Fruit fly (Drosophila melanogaster) whole organism, embryonic: Measurements from ENCODE around the gene Slc25A46a.
A peak's percentile ranks its signal among the peaks of the same experiment; 100 is the strongest.

Experiments used
- Asciz ChIP-seq: fragments of 200-800 bp; sonication (Bioruptor generic); optimal IDR thresholded peaks from 2 replicates; lab custom pipeline; 2017; ENCODE audit warnings: missing biosample characterization, mild to moderate bottlenecking, missing genetic modification characterization, missing genetic modification reagents
- B-H1 ChIP-seq: fragments of 200-800 bp; sonication (Bioruptor generic); IDR thresholded peaks from 3 replicates; pipeline ENCODE4 v1.3.6; 2022; ENCODE audit warnings: missing biosample characterization, missing genetic modification characterization
- Bgb ChIP-seq: fragments of 200-800 bp; sonication (Bioruptor generic); IDR thresholded peaks from 2 replicates; pipeline ENCODE4 v1.3.6; 2022; ENCODE audit warnings: missing biosample characterization, missing genetic modification characterization; ENCODE audit not compliant: partially characterized antibody
- Blimp-1 ChIP-seq: fragments of 200-800 bp; sonication (Bioruptor generic); optimal IDR thresholded peaks from 3 replicates; lab custom pipeline; 2018; ENCODE audit warnings: missing biosample characterization, missing genetic modification characterization, mild to moderate bottlenecking, moderate library complexity, missing genetic modification reagents
- C15 ChIP-seq: fragments of 200-800 bp; sonication (Bioruptor generic); IDR thresholded peaks from 3 replicates; pipeline ENCODE4 v1.3.6; 2022; ENCODE audit warnings: missing biosample characterization, missing genetic modification characterization
- CG10267 ChIP-seq: fragments of 200-800 bp; sonication (Bioruptor generic); optimal IDR thresholded peaks from 2 replicates; lab custom pipeline; 2018; ENCODE audit warnings: missing biosample characterization, mild to moderate bottlenecking, missing genetic modification characterization, moderate library complexity
- CG10366 ChIP-seq: fragments of 200-800 bp; sonication (Bioruptor generic); IDR thresholded peaks from 2 replicates; pipeline ENCODE4 v1.3.6; 2022; ENCODE audit warnings: missing biosample characterization, missing genetic modification characterization
- CG12236 ChIP-seq: fragments of 200-800 bp; sonication (Bioruptor generic); optimal IDR thresholded peaks from 2 replicates; lab custom pipeline; 2016; ENCODE audit warnings: missing biosample characterization, missing genetic modification characterization
- CG12744 ChIP-seq: fragments of 200-800 bp; sonication (Bioruptor generic); optimal IDR thresholded peaks from 2 replicates; lab custom pipeline; 2016; ENCODE audit warnings: missing biosample characterization, missing genetic modification characterization
- CG13775 ChIP-seq: fragments of 200-800 bp; sonication (Bioruptor generic); optimal IDR thresholded peaks from 3 replicates; lab custom pipeline; 2017; ENCODE audit warnings: missing biosample characterization, mild to moderate bottlenecking, missing genetic modification characterization
- CG13894 ChIP-seq: fragments of 200-800 bp; sonication (Bioruptor generic); optimal IDR thresholded peaks from 3 replicates; lab custom pipeline; 2018; ENCODE audit warnings: missing biosample characterization, mild to moderate bottlenecking, missing genetic modification characterization, moderate library complexity
- CG15011 ChIP-seq: fragments of 200-800 bp; sonication (Bioruptor generic); optimal IDR thresholded peaks from 3 replicates; lab custom pipeline; 2018; ENCODE audit warnings: missing biosample characterization, mild to moderate bottlenecking, missing genetic modification characterization
- CG15269 ChIP-seq: fragments of 200-800 bp; sonication (Bioruptor generic); optimal IDR thresholded peaks from 2 replicates; lab custom pipeline; 2018; ENCODE audit warnings: missing biosample characterization, mild to moderate bottlenecking, missing genetic modification characterization, moderate library complexity
- CG1602 ChIP-seq: fragments of 200-800 bp; sonication (Bioruptor generic); optimal IDR thresholded peaks from 3 replicates; lab custom pipeline; 2016; ENCODE audit warnings: missing biosample characterization, missing genetic modification characterization
- CG16863 ChIP-seq: fragments of 200-800 bp; sonication (Bioruptor generic); optimal IDR thresholded peaks from 3 replicates; lab custom pipeline; 2016; ENCODE audit warnings: missing biosample characterization, missing genetic modification characterization
- CG18262 ChIP-seq: fragments of 200-800 bp; optimal IDR thresholded peaks from 3 replicates; lab custom pipeline; 2019; ENCODE audit warnings: missing biosample characterization, mild to moderate bottlenecking, missing genetic modification characterization, moderate library complexity
- CG2129 ChIP-seq: fragments of 200-800 bp; sonication (Bioruptor generic); IDR thresholded peaks from 2 replicates; pipeline ENCODE4 v1.3.6; 2022; ENCODE audit warnings: missing biosample characterization, missing genetic modification characterization; ENCODE audit not compliant: partially characterized antibody
- CG32767 ChIP-seq: fragments of 200-800 bp; sonication (Bioruptor generic); IDR thresholded peaks from 2 replicates; pipeline ENCODE4 v1.3.6; 2022; ENCODE audit warnings: missing biosample characterization, missing genetic modification characterization
- CG34224 ChIP-seq: fragments of 200-800 bp; sonication (Bioruptor generic); IDR thresholded peaks from 3 replicates; pipeline ENCODE4 v1.3.6; 2022; ENCODE audit warnings: missing biosample characterization, missing genetic modification characterization; ENCODE audit not compliant: partially characterized antibody
- CG34376 ChIP-seq: fragments of 200-800 bp; sonication (Bioruptor generic); optimal IDR thresholded peaks from 2 replicates; lab custom pipeline; 2018; ENCODE audit warnings: missing biosample characterization, mild to moderate bottlenecking, missing genetic modification characterization
- CG42726 ChIP-seq: fragments of 200-800 bp; sonication (Bioruptor generic); IDR thresholded peaks from 2 replicates; pipeline ENCODE4 v1.3.6; 2022; ENCODE audit warnings: missing biosample characterization, missing genetic modification characterization; ENCODE audit not compliant: partially characterized antibody
- CG4282 ChIP-seq: fragments of 200-800 bp; sonication (Bioruptor generic); optimal IDR thresholded peaks from 2 replicates; lab custom pipeline; 2016; ENCODE audit warnings: missing biosample characterization, missing genetic modification characterization
- CG6654 ChIP-seq: fragments of 200-800 bp; sonication (Bioruptor generic); optimal IDR thresholded peaks from 2 replicates; lab custom pipeline; 2017; ENCODE audit warnings: missing biosample characterization, mild to moderate bottlenecking, missing genetic modification characterization
- CG7372 ChIP-seq: fragments of 200-800 bp; sonication (Bioruptor generic); IDR thresholded peaks from 2 replicates; pipeline ENCODE4 v1.3.6; 2022; ENCODE audit warnings: missing biosample characterization, missing genetic modification characterization
- CG8281 ChIP-seq: fragments of 200-800 bp; sonication (Bioruptor generic); optimal IDR thresholded peaks from 2 replicates; lab custom pipeline; 2018; ENCODE audit warnings: missing biosample characterization, mild to moderate bottlenecking, missing genetic modification characterization, moderate library complexity
- CG9437 ChIP-seq: fragments of 200-800 bp; sonication (Bioruptor generic); optimal IDR thresholded peaks from 2 replicates; lab custom pipeline; 2018; ENCODE audit warnings: missing biosample characterization, mild to moderate bottlenecking, missing genetic modification characterization
- H2.0 ChIP-seq: fragments of 200-800 bp; sonication (Bioruptor generic); IDR thresholded peaks from 2 replicates; pipeline ENCODE4 v1.3.6; 2022; ENCODE audit warnings: missing biosample characterization, missing genetic modification characterization
- MESR4 ChIP-seq: fragments of 200-800 bp; sonication (Bioruptor generic); optimal IDR thresholded peaks from 2 replicates; lab custom pipeline; 2018; ENCODE audit warnings: missing biosample characterization, mild to moderate bottlenecking, missing genetic modification characterization, moderate library complexity
- Myb ChIP-seq: fragments of 200-800 bp; sonication (Bioruptor generic); optimal IDR thresholded peaks from 2 replicates; lab custom pipeline; 2016; ENCODE audit warnings: missing biosample characterization, missing genetic modification characterization
- Oli ChIP-seq: fragments of 200-800 bp; sonication (Bioruptor generic); optimal IDR thresholded peaks from 2 replicates; lab custom pipeline; 2018; ENCODE audit warnings: missing biosample characterization, mild to moderate bottlenecking, missing genetic modification characterization, moderate library complexity
- Rfx ChIP-seq: fragments of 200-800 bp; sonication (Bioruptor generic); IDR thresholded peaks from 2 replicates; pipeline ENCODE4 v1.3.6; 2022; ENCODE audit warnings: missing biosample characterization, missing genetic modification characterization
- Stat92E ChIP-seq, 3 experiments: fragments of >200 bp in 2 of 3; fragments of 200-800 bp in 1 of 3; sonication (Bioruptor generic) in 1 of 3; optimal IDR thresholded peaks; 2 replicates each; lab custom pipeline; 2017 to 2019; ENCODE audit warnings: missing biosample characterization in 3 of 3, missing genetic modification characterization in 3 of 3, mild to moderate bottlenecking in 1 of 3, moderate library complexity in 1 of 3
- TFAM ChIP-seq: fragments of 200-800 bp; sonication (Bioruptor generic); optimal IDR thresholded peaks from 2 replicates; lab custom pipeline; 2017; ENCODE audit warnings: missing biosample characterization, missing genetic modification characterization, inconsistent platforms
- Trl ChIP-seq, 3 experiments: fragments of >200 bp in 2 of 3; fragments of 200-800 bp in 1 of 3; sonication (Bioruptor generic) in 1 of 3; optimal IDR thresholded peaks; 2 replicates in 1 of 3; 3 replicates in 2 of 3; lab custom pipeline; 2016 to 2017; ENCODE audit warnings: missing biosample characterization in 1 of 3, missing genetic modification characterization in 1 of 3
- ash1 ChIP-seq: fragments of 200-800 bp; sonication (Bioruptor generic); optimal IDR thresholded peaks from 2 replicates; lab custom pipeline; 2018; ENCODE audit warnings: missing biosample characterization, mild to moderate bottlenecking, missing genetic modification characterization
- emc ChIP-seq: fragments of 200-800 bp; sonication (Bioruptor generic); optimal IDR thresholded peaks from 2 replicates; lab custom pipeline; 2016; ENCODE audit warnings: missing biosample characterization, missing genetic modification characterization
- eve ChIP-seq, 2 experiments: fragments of >200 bp; optimal IDR thresholded peaks; 2 replicates each; lab custom pipeline; 2017; ENCODE audit warnings: missing biosample characterization in 2 of 2, missing genetic modification characterization in 2 of 2
- fd102C ChIP-seq: fragments of 200-800 bp; sonication (Bioruptor generic); optimal IDR thresholded peaks from 2 replicates; lab custom pipeline; 2018; ENCODE audit warnings: missing biosample characterization, mild to moderate bottlenecking, missing genetic modification characterization, moderate library complexity
- fru ChIP-seq: fragments of >200 bp; optimal IDR thresholded peaks from 2 replicates; lab custom pipeline; 2017
- gem ChIP-seq: fragments of 200-800 bp; sonication (Bioruptor generic); optimal IDR thresholded peaks from 2 replicates; lab custom pipeline; 2019; ENCODE audit warnings: missing biosample characterization, mild to moderate bottlenecking, missing genetic modification characterization, moderate library complexity
- gfzf ChIP-seq: fragments of 200-800 bp; sonication (Bioruptor generic); optimal IDR thresholded peaks from 2 replicates; lab custom pipeline; 2016; ENCODE audit warnings: missing biosample characterization, mild to moderate bottlenecking, missing genetic modification characterization, moderate library complexity
- hbn ChIP-seq: fragments of 200-800 bp; sonication (Bioruptor generic); IDR thresholded peaks from 2 replicates; pipeline ENCODE4 v1.3.6; 2022; ENCODE audit warnings: missing biosample characterization, missing genetic modification characterization; ENCODE audit not compliant: partially characterized antibody
- lmd ChIP-seq: fragments of 200-800 bp; sonication (Bioruptor generic); IDR thresholded peaks from 2 replicates; pipeline ENCODE4 v1.3.6; 2022; ENCODE audit warnings: missing biosample characterization, missing genetic modification characterization
- onecut ChIP-seq: fragments of 200-800 bp; sonication (Bioruptor generic); IDR thresholded peaks from 2 replicates; pipeline ENCODE4 v1.3.6; 2022; ENCODE audit warnings: missing biosample characterization, missing genetic modification characterization
- phol ChIP-seq: fragments of 200-800 bp; sonication (Bioruptor generic); optimal IDR thresholded peaks from 3 replicates; lab custom pipeline; 2018; ENCODE audit warnings: missing biosample characterization, mild to moderate bottlenecking, missing genetic modification characterization, moderate library complexity
- row ChIP-seq: fragments of 200-800 bp; sonication (Bioruptor generic); IDR thresholded peaks from 3 replicates; pipeline ENCODE4 v1.3.6; 2022; ENCODE audit warnings: missing biosample characterization, missing genetic modification characterization
- sens ChIP-seq: fragments of 200-800 bp; sonication (Bioruptor generic); peaks from one replicate; lab custom pipeline; 2016; ENCODE audit warnings: missing biosample characterization, missing genetic modification characterization
- slp2 ChIP-seq: fragments of 200-800 bp; sonication (Bioruptor generic); optimal IDR thresholded peaks from 2 replicates; lab custom pipeline; 2016; ENCODE audit warnings: missing biosample characterization, missing genetic modification characterization
- stwl ChIP-seq: fragments of 200-800 bp; sonication (Bioruptor generic); optimal IDR thresholded peaks from 3 replicates; lab custom pipeline; 2018; ENCODE audit warnings: missing biosample characterization, mild to moderate bottlenecking, missing genetic modification characterization, moderate library complexity
- tgo ChIP-seq: fragments of 200-800 bp; sonication (Bioruptor generic); IDR thresholded peaks from 3 replicates; pipeline ENCODE4 v1.3.6; 2022; ENCODE audit warnings: missing biosample characterization, missing genetic modification characterization
- wor ChIP-seq: fragments of 200-800 bp; sonication (Bioruptor generic); IDR thresholded peaks from 2 replicates; pipeline ENCODE4 v1.3.6; 2022; ENCODE audit warnings: missing biosample characterization, missing genetic modification characterization

Slc25A46a gene

dm6 chrX:15983501-15983900, at the start of gene Slc25A46a (continued):
- no peak for TF ChIP-seq CG16863 (GFP tag; lab: Kevin White, UChicago)
- TF ChIP-seq Trl (optimal IDR thresholded peaks at IDR 0.05; lab: Kevin White, UChicago) = no peak
- TF ChIP-seq Trl (GFP tag; optimal IDR thresholded peaks at IDR 0.05; lab: Kevin White, UChicago) = no peak
- peak; percentile 64 for TF ChIP-seq gfzf (GFP tag; lab: Kevin White, UChicago)
- TF ChIP-seq hbn = no peak
- no peak for TF ChIP-seq TFAM
- no peak for TF ChIP-seq CG2129
- TF ChIP-seq CG6654 (GFP tag; lab: Kevin White, UChicago) = no peak
- no peak for TF ChIP-seq CG34224 (GFP tag; lab: Robert Waterston, UW)
- no peak for TF ChIP-seq emc (GFP tag; lab: Kevin White, UChicago)
- TF ChIP-seq lmd (GFP tag; lab: Robert Waterston, UW) = no peak
- TF ChIP-seq stwl = peak; percentile 9
- TF ChIP-seq phol (tag; lab: Kevin White, UChicago) = peak; percentile 37
- TF ChIP-seq Blimp-1 (GFP tag; lab: Kevin White, UChicago) = no peak
- TF ChIP-seq CG32767 (GFP tag; lab: Robert Waterston, UW) = no peak
- TF ChIP-seq CG13775 = no peak
- TF ChIP-seq CG15269 (tag; lab: Kevin White, UChicago) = no peak
- no peak for TF ChIP-seq CG7372 (GFP tag; lab: Robert Waterston, UW)
- no peak for TF ChIP-seq H2.0 (GFP tag; lab: Robert Waterston, UW)
- no peak for TF ChIP-seq Bgb
- TF ChIP-seq tgo (GFP tag; lab: Robert Waterston, UW) = no peak
- TF ChIP-seq slp2 = no peak
- TF ChIP-seq CG42726 (GFP tag; lab: Robert Waterston, UW) = no peak
- TF ChIP-seq CG34376 (GFP tag; lab: Kevin White, UChicago) = no peak
- peak; percentile 47 for TF ChIP-seq sens
- TF ChIP-seq ash1 (GFP tag; lab: Kevin White, UChicago) = no peak
- TF ChIP-seq CG10267 (tag; lab: Kevin White, UChicago) = peak; percentile 15
- TF ChIP-seq Rfx = no peak
- TF ChIP-seq Asciz (GFP tag; lab: Kevin White, UChicago) = no peak
- no peak for TF ChIP-seq Myb (GFP tag; lab: Kevin White, UChicago)
- no peak for TF ChIP-seq CG12744 (GFP tag; lab: Kevin White, UChicago)
- TF ChIP-seq B-H1 (GFP tag; lab: Robert Waterston, UW) = no peak
- TF ChIP-seq CG10366 (GFP tag; lab: Robert Waterston, UW) = no peak
- TF ChIP-seq Stat92E (GFP tag; optimal IDR thresholded peaks at IDR 0.05; lab: Kevin White, UChicago) = no peak
- peak; percentile 65 for TF ChIP-seq row (GFP tag; lab: Robert Waterston, UW)
- TF ChIP-seq Oli (tag; lab: Kevin White, UChicago) = no peak
- TF ChIP-seq CG18262 (tag; lab: Kevin White, UChicago) = peak; percentile 4
- no peak for TF ChIP-seq eve (GFP tag; optimal IDR thresholded peaks at IDR 0.05; lab: Kevin White, UChicago)
- no peak for TF ChIP-seq C15 (GFP tag; lab: Robert Waterston, UW)
- TF ChIP-seq CG4282 (GFP tag; lab: Kevin White, UChicago) = no peak
- TF ChIP-seq CG9437 (GFP tag; lab: Kevin White, UChicago) = no peak
- TF ChIP-seq fd102C = no peak
- TF ChIP-seq CG8281 = no peak
- no peak for TF ChIP-seq gem (tag; lab: Kevin White, UChicago)
- TF ChIP-seq MESR4 (GFP tag; lab: Kevin White, UChicago) = peak; percentile 41
- TF ChIP-seq CG13894 (tag; lab: Kevin White, UChicago) = no peak
- TF ChIP-seq onecut (GFP tag; lab: Robert Waterston, UW) = no peak
- no peak for TF ChIP-seq CG15011 (GFP tag; lab: Kevin White, UChicago)
- TF ChIP-seq CG12236 (GFP tag; lab: Kevin White, UChicago) = no peak
- no peak for TF ChIP-seq CG1602 (GFP tag; lab: Kevin White, UChicago)
- no peak for TF ChIP-seq wor (GFP tag; lab: Robert Waterston, UW)
- TF ChIP-seq fru (lab: Kevin White, UChicago) = no peak
